Worm (Caenorhabditis elegans) whole organism, young adult: ENCODE results near the gene F09G8.10.
A peak's percentile ranks its signal among the peaks of the same experiment; 100 is the strongest.

ENCODE experiments used
- B0336.3 ChIP-seq: fragments of 200-800 bp; sonication (Bioruptor generic); IDR thresholded peaks from 2 replicates; pipeline ENCODE4 v1.3.6; 2022; ENCODE audit warnings: missing genetic modification characterization, missing compliant biosample characterization
- F49E8.2 ChIP-seq: sonication (generic microtip); optimal IDR thresholded peaks from 3 replicates; lab custom pipeline; 2017; ENCODE audit warnings: missing genetic modification characterization, mild to moderate bottlenecking, missing compliant biosample characterization, antibody characterized with exemption, moderate library complexity; ENCODE audit not compliant: insufficient read depth
- F52B5.7 ChIP-seq: sonication (generic microtip); optimal IDR thresholded peaks from 2 replicates; lab custom pipeline; 2016; ENCODE audit warnings: mild to moderate bottlenecking, missing genetic modification characterization, missing compliant biosample characterization
- Y53G8AR.9 ChIP-seq: fragments of 200-800 bp; sonication (Bioruptor generic); conservative IDR thresholded peaks from 2 replicates; pipeline ENCODE4 v1.3.6; 2022; ENCODE audit warnings: missing genetic modification reagents, missing genetic modification characterization, missing compliant biosample characterization
- Y56A3A.18 ChIP-seq: fragments of 200-800 bp; sonication (Bioruptor generic); IDR thresholded peaks from 2 replicates; pipeline ENCODE4 v1.3.6; 2022; ENCODE audit warnings: missing genetic modification reagents, missing genetic modification characterization, missing compliant biosample characterization
- aptf-2 ChIP-seq: fragments of 200-800 bp; sonication (Bioruptor generic); conservative IDR thresholded peaks from 2 replicates; pipeline ENCODE4 v1.3.6; 2022; ENCODE audit warnings: missing genetic modification reagents, missing genetic modification characterization, missing compliant biosample characterization
- attf-3 ChIP-seq: fragments of 200-800 bp; sonication (Bioruptor generic); conservative IDR thresholded peaks from 2 replicates; pipeline ENCODE4 v1.3.6; 2022; ENCODE audit warnings: missing genetic modification reagents, missing genetic modification characterization, missing compliant biosample characterization
- attf-5 ChIP-seq: fragments of 200-800 bp; sonication (Bioruptor generic); optimal IDR thresholded peaks from 2 replicates; lab custom pipeline; 2018; ENCODE audit warnings: mild to moderate bottlenecking, missing genetic modification characterization, missing compliant biosample characterization
- attf-6 ChIP-seq: fragments of 200-800 bp; sonication (Bioruptor generic); IDR thresholded peaks from 2 replicates; pipeline ENCODE4 v1.3.6; 2022; ENCODE audit warnings: missing genetic modification reagents, missing genetic modification characterization, missing compliant biosample characterization
- ccch-3 ChIP-seq: fragments of 200-800 bp; sonication (Bioruptor generic); optimal IDR thresholded peaks from 2 replicates; lab custom pipeline; 2018; ENCODE audit warnings: mild to moderate bottlenecking, missing genetic modification characterization, missing compliant biosample characterization
- cebp-1 ChIP-seq, 2 experiments: fragments of 200-800 bp in 1 of 2; sonication (Bioruptor generic) in 1 of 2; sonication (generic microtip) in 1 of 2; IDR thresholded peaks in 1 of 2; optimal IDR thresholded peaks in 1 of 2; 2 replicates each; pipeline versions ENCODE4 v1.3.6 to Lab custom; 2017 to 2022; ENCODE audit warnings: missing compliant biosample characterization in 2 of 2, missing genetic modification characterization in 2 of 2, mild to moderate bottlenecking in 1 of 2, missing genetic modification reagents in 1 of 2, moderate library complexity in 1 of 2
- ceh-27 ChIP-seq: fragments of 200-800 bp; sonication (Bioruptor generic); optimal IDR thresholded peaks from 2 replicates; lab custom pipeline; 2018; ENCODE audit warnings: mild to moderate bottlenecking, missing genetic modification characterization, moderate library complexity, missing compliant biosample characterization
- ceh-58 ChIP-seq: fragments of 200-800 bp; sonication (Bioruptor generic); IDR thresholded peaks from 2 replicates; pipeline ENCODE4 v1.3.6; 2022; ENCODE audit warnings: missing genetic modification characterization, missing compliant biosample characterization
- die-1 ChIP-seq: sonication (generic microtip); optimal IDR thresholded peaks from 2 replicates; lab custom pipeline; 2016; ENCODE audit warnings: missing genotype, mild to moderate bottlenecking, missing genetic modification characterization, missing compliant biosample characterization
- dpff-1 ChIP-seq: sonication (generic microtip); optimal IDR thresholded peaks from 2 replicates; lab custom pipeline; 2017; ENCODE audit warnings: mild to moderate bottlenecking, missing genetic modification characterization, missing compliant biosample characterization
- dpl-1 ChIP-seq: fragments of 150-350 bp; optimal IDR thresholded peaks from 2 replicates; lab custom pipeline; 2014; ENCODE audit warnings: missing biosample characterization, missing genetic modification reagents, missing genetic modification characterization
- egl-18 ChIP-seq: fragments of 200-800 bp; sonication (Bioruptor generic); IDR thresholded peaks from 2 replicates; pipeline ENCODE4 v1.3.6; 2022; ENCODE audit warnings: missing genetic modification reagents, missing genetic modification characterization, missing compliant biosample characterization
- ekl-4 ChIP-seq: fragments of 200-800 bp; sonication (Bioruptor generic); IDR thresholded peaks from 2 replicates; pipeline ENCODE4 v1.3.6; 2022; ENCODE audit warnings: missing genetic modification reagents, missing genetic modification characterization, missing compliant biosample characterization
- fkh-3 ChIP-seq: sonication (generic microtip); optimal IDR thresholded peaks from 2 replicates; lab custom pipeline; 2016; ENCODE audit warnings: mild to moderate bottlenecking, missing genetic modification characterization, missing compliant biosample characterization
- hmg-1.2 ChIP-seq: fragments of 200-800 bp; sonication (Bioruptor generic); IDR thresholded peaks from 2 replicates; pipeline ENCODE4 v1.3.6; 2022; ENCODE audit warnings: missing genetic modification reagents, missing genetic modification characterization, missing compliant biosample characterization
- hsf-1 ChIP-seq: fragments of 200-800 bp; sonication (Bioruptor generic); IDR thresholded peaks from 2 replicates; pipeline ENCODE4 v1.3.6; 2022; ENCODE audit warnings: missing genetic modification reagents, missing genetic modification characterization, missing compliant biosample characterization
- lag-1 ChIP-seq: fragments of 200-800 bp; sonication (Bioruptor generic); IDR thresholded peaks from 2 replicates; pipeline ENCODE4 v1.3.6; 2022; ENCODE audit warnings: missing genetic modification reagents, missing genetic modification characterization, missing compliant biosample characterization
- lin-26 ChIP-seq: fragments of 200-800 bp; sonication (Bioruptor generic); IDR thresholded peaks from 2 replicates; pipeline ENCODE4 v1.3.6; 2022; ENCODE audit warnings: missing genetic modification reagents, missing genetic modification characterization, missing compliant biosample characterization
- lin-54 ChIP-seq: fragments of 200-800 bp; sonication (Bioruptor generic); optimal IDR thresholded peaks from 2 replicates; lab custom pipeline; 2018; ENCODE audit warnings: mild to moderate bottlenecking, missing genetic modification characterization, missing compliant biosample characterization
- lir-1 ChIP-seq: fragments of 200-800 bp; sonication (Bioruptor generic); conservative IDR thresholded peaks from 2 replicates; pipeline ENCODE4 v1.3.6; 2022; ENCODE audit warnings: missing genetic modification reagents, missing genetic modification characterization, missing compliant biosample characterization
- madf-6 ChIP-seq: fragments of 200-800 bp; sonication (Bioruptor generic); IDR thresholded peaks from 2 replicates; pipeline ENCODE4 v1.3.6; 2022; ENCODE audit warnings: missing genetic modification reagents, missing genetic modification characterization, missing compliant biosample characterization
- mcd-1 ChIP-seq: fragments of 200-800 bp; sonication (Bioruptor generic); IDR thresholded peaks from 2 replicates; pipeline ENCODE4 v1.3.6; 2022; ENCODE audit warnings: missing genetic modification reagents, missing genetic modification characterization, missing compliant biosample characterization
- mel-28 ChIP-seq: sonication (generic microtip); optimal IDR thresholded peaks from 2 replicates; lab custom pipeline; 2016; ENCODE audit warnings: borderline replicate concordance, mild to moderate bottlenecking, missing genetic modification characterization, missing compliant biosample characterization
- nfya-2 ChIP-seq: fragments of 200-800 bp; sonication (Bioruptor generic); IDR thresholded peaks from 2 replicates; pipeline ENCODE4 v1.3.6; 2022; ENCODE audit warnings: missing genetic modification reagents, missing genetic modification characterization, missing compliant biosample characterization
- nfyb-1 ChIP-seq: fragments of 200-800 bp; sonication (Bioruptor generic); IDR thresholded peaks from 2 replicates; pipeline ENCODE4 v1.3.6; 2022; ENCODE audit warnings: missing genetic modification reagents, missing genetic modification characterization, missing compliant biosample characterization
- nhr-120 ChIP-seq: fragments of 200-800 bp; sonication (Bioruptor generic); IDR thresholded peaks from 2 replicates; pipeline ENCODE4 v1.3.6; 2022; ENCODE audit warnings: missing genetic modification characterization, missing compliant biosample characterization
- nhr-80 ChIP-seq: sonication (generic microtip); optimal IDR thresholded peaks from 2 replicates; lab custom pipeline; 2016; ENCODE audit warnings: missing genetic modification characterization, missing compliant biosample characterization
- pbrm-1 ChIP-seq: fragments of 200-800 bp; sonication (Bioruptor generic); IDR thresholded peaks from 2 replicates; pipeline ENCODE4 v1.3.6; 2022; ENCODE audit warnings: missing genetic modification reagents, missing genetic modification characterization, missing compliant biosample characterization
- rcor-1 ChIP-seq: fragments of 200-800 bp; sonication (Bioruptor generic); IDR thresholded peaks from 2 replicates; pipeline ENCODE4 v1.3.6; 2022; ENCODE audit warnings: missing genetic modification reagents, missing genetic modification characterization, missing compliant biosample characterization
- snpc-1.1 ChIP-seq: sonication (generic microtip); optimal IDR thresholded peaks from 2 replicates; lab custom pipeline; 2017; ENCODE audit warnings: missing genetic modification characterization, mild to moderate bottlenecking, missing compliant biosample characterization, antibody characterized with exemption, moderate library complexity, missing genotype, missing genetic modification reagents; ENCODE audit not compliant: insufficient read depth
- snpc-1.3 ChIP-seq: sonication (generic microtip); optimal IDR thresholded peaks from 2 replicates; lab custom pipeline; 2017; ENCODE audit warnings: missing genetic modification characterization, mild to moderate bottlenecking, missing compliant biosample characterization, antibody characterized with exemption, moderate library complexity, missing genotype, missing genetic modification reagents; ENCODE audit not compliant: insufficient read depth
- snpc-3.4 ChIP-seq: sonication (generic microtip); optimal IDR thresholded peaks from 2 replicates; lab custom pipeline; 2017; ENCODE audit warnings: missing genetic modification characterization, mild to moderate bottlenecking, missing compliant biosample characterization, antibody characterized with exemption, moderate library complexity, missing genotype, missing genetic modification reagents
- tbp1 ChIP-seq: fragments of 200-800 bp; sonication (Bioruptor generic); optimal IDR thresholded peaks from 2 replicates; lab custom pipeline; 2018; ENCODE audit warnings: mild to moderate bottlenecking, missing genetic modification characterization, missing compliant biosample characterization
- tlf-1 ChIP-seq: fragments of 200-800 bp; sonication (Bioruptor generic); optimal IDR thresholded peaks from 2 replicates; lab custom pipeline; 2018; ENCODE audit warnings: mild to moderate bottlenecking, missing genetic modification characterization, missing compliant biosample characterization

Gene F09G8.10

DNA sequence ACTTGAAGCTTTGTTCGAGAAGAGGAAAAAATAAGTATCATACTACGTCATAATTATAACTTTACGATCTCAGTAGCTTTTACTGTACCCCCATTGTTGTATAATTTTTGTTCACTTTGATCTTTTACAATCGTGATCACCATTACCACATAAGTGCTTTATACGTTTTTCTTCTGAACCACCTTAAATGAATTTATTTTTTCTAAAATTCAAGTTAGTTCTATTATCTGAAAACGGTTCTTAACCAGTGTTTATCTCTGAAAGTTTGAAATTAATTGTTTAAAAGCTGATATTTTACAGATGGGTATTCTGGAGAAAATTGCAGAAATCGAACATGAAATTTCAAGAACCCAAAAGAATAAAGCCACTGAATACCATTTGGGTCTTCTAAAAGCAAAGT is 26.4 kb downstream of the F09G8.10 start, which contains the start of gene C02F5.3 (continued):
- TF ChIP-seq snpc-1.1: no peak
- TF ChIP-seq, all 124 proteins: peak for 0

DNA sequence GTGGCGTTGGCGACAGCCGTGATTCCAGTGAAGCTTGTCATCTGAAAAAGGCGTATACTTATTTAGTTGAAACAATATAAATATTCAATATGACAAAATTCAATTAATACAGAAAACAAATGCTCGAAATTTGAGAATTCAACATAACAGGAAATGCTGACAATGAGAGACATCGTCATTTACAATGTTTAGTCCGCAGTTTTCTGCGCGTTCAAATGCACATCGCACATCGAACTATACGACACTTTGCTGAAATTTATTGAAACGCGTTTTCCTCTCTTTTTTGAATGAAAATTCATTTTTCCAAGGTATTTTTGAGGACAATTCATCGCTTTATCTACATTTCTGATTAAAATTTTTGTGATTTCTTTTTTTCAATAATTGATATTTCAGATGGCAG is 27.9 kb downstream of the F09G8.10 start, which contains the start of the genes pbs-6 and cids-1:
Gene pbs-6, minus strand, starts transcription at position 41 of the 400 bp plus-strand sequence.
Gene cids-1, plus strand, starts transcription at position 394 of the 400 bp plus-strand sequence.
- TF ChIP-seq hmg-1.2 (GFP tag; lab: Robert Waterston, UW) (peak; percentile 13; the same call in 1 of the 2 replicates), egl-18 (GFP tag; lab: Robert Waterston, UW) (no peak)

DNA sequence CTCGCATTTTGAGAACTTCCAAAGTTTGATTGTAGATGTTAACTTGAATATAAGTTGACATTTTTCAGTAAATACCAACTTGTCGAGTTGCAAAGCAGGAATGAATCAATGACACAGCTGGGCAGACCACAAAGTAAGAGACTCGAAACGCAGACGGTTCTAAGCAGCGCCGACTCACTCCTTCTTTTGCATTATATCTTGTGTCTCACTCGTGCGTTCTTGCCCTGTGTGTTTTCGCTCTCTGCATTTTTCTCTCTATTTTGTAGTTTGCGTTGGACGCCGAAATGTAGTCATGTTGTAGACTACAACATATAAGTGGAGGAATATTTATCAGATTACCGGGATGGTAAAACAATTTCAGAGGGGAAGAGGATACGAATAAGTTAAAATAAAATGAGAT is 29.2 kb downstream of the F09G8.10 start, which contains the start of gene C02F5.12:
Gene C02F5.12, minus strand, starts transcription at position 221 of the 400 bp plus-strand sequence.
- TF ChIP-seq tbp1 (GFP tag; lab: Kevin White, UChicago): peak; percentile 25
- TF ChIP-seq B0336.3 (GFP tag; lab: Robert Waterston, UW): peak; percentile 42; the same call in 1 of the 2 replicates
- peak; percentile 46 for TF ChIP-seq nhr-80 (tag; lab: Kevin White, UChicago)
- TF ChIP-seq lir-1 (GFP tag; lab: Robert Waterston, UW): no peak
- TF ChIP-seq F49E8.2 (tag; lab: Kevin White, UChicago): no peak
- no peak for TF ChIP-seq lin-26 (GFP tag; lab: Robert Waterston, UW)
- 0 out of 2 replicates have a peak, but pooled peaks have one; percentile 51 for TF ChIP-seq ceh-58 (GFP tag; lab: Robert Waterston, UW)
- TF ChIP-seq hsf-1 (GFP tag; lab: Robert Waterston, UW): peak; percentile 40; the same call in 1 of the 2 replicates
- no peak for TF ChIP-seq rcor-1 (GFP tag; lab: Robert Waterston, UW)
- peak; percentile 28; the same call in 1 of the 2 replicates for TF ChIP-seq mcd-1 (GFP tag; lab: Robert Waterston, UW)
- TF ChIP-seq attf-3: 0 out of 2 replicates have a peak, but pooled peaks have one; percentile 19
- TF ChIP-seq Y53G8AR.9 (GFP tag; lab: Robert Waterston, UW): peak; percentile 69
- no peak for TF ChIP-seq snpc-1.1
- 0 out of 2 replicates have a peak, but pooled peaks have one; percentile 69 for TF ChIP-seq nfya-2 (GFP tag; lab: Robert Waterston, UW)
- TF ChIP-seq F52B5.7: no peak
- TF ChIP-seq nfyb-1: 0 out of 2 replicates have a peak, but pooled peaks have one; percentile 31
- TF ChIP-seq pbrm-1: peak; percentile 26; the same call in 1 of the 2 replicates
- peak; percentile 38 for TF ChIP-seq hmg-1.2 (GFP tag; lab: Robert Waterston, UW)
- peak; percentile 16 for TF ChIP-seq attf-5
- no peak for TF ChIP-seq fkh-3 (tag; lab: Kevin White, UChicago)
- peak; percentile 35 for TF ChIP-seq tlf-1
- TF ChIP-seq cebp-1 (GFP tag; IDR thresholded peaks at IDR 0.05; lab: Robert Waterston, UW): no peak
- TF ChIP-seq cebp-1 (tag; optimal IDR thresholded peaks at IDR 0.05; lab: Kevin White, UChicago): peak; percentile 48
- TF ChIP-seq madf-6 (GFP tag; lab: Robert Waterston, UW): peak; percentile 49; the same call in 1 of the 2 replicates
- peak; percentile 56 for TF ChIP-seq ekl-4 (GFP tag; lab: Robert Waterston, UW)
- peak; percentile 33 for TF ChIP-seq snpc-3.4
- peak; percentile 61 for TF ChIP-seq lin-54 (GFP tag; lab: Kevin White, UChicago)
- no peak for TF ChIP-seq dpff-1 (tag; lab: Kevin White, UChicago)
- no peak for TF ChIP-seq Y56A3A.18

DNA sequence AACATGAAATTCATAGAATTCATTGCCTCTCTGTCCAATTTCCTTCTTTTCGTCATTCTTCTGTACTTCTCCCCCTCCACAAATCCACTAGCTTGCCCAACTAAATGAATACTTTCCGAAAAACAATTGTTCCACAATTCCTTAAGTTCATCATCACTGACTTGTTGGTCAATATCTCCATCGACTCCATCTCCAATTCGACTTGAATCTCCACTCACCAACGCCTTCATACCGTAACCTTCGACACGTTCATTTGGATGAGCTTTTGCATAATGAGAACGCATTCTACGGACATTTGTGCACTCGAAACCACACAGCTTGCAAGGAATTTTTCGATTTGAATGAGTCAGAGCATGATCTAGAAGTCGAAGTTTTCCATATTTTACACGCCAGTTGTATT is 31.0 kb downstream of the F09G8.10 start:
- TF ChIP-seq snpc-1.3 (tag; lab: Kevin White, UChicago) (no peak), pbrm-1 (no peak), hsf-1 (GFP tag; lab: Robert Waterston, UW) (no peak), ceh-27 (GFP tag; lab: Kevin White, UChicago) (no peak), lag-1 (GFP tag; lab: Robert Waterston, UW) (no peak), lin-26 (GFP tag; lab: Robert Waterston, UW) (no peak), aptf-2 (no peak), lir-1 (GFP tag; lab: Robert Waterston, UW) (no peak), F52B5.7 (no peak), snpc-3.4 (no peak), nhr-120 (GFP tag; lab: Robert Waterston, UW) (no peak), die-1 (tag; lab: Kevin White, UChicago) (no peak), attf-6 (GFP tag; lab: Robert Waterston, UW) (no peak), dpl-1 (GFP tag; lab: Kevin White, UChicago) (no peak), mel-28 (tag; lab: Kevin White, UChicago) (no peak), ccch-3 (no peak)
